Worm (Caenorhabditis elegans) whole organism, L4/young adult: ENCODE measurements around the gene lin-7.

Experiments
- W03F9.2 ChIP-seq: fragments of 150-350 bp; optimal IDR thresholded peaks from 2 replicates; lab custom pipeline; 2014; ENCODE audit warnings: missing biosample characterization, missing genetic modification characterization
- him-1 ChIP-seq: sonication (generic microtip); optimal IDR thresholded peaks from 2 replicates; lab custom pipeline; 2016; ENCODE audit warnings: missing genotype, missing genetic modification reagents, missing genetic modification characterization, missing compliant biosample characterization

- TF ChIP-seq him-1 (tag; lab: Kevin White, UChicago): no peak
- no peak for TF ChIP-seq W03F9.2 (tag; lab: Kevin White, UChicago)
Measured at ce11 chrII:14318027-14318426, 31.2 kb downstream of the lin-7 start, which contains the start of gene Y54G11A.14.
